Fruit fly (Drosophila melanogaster): ENCODE data around the gene CG6766.
A peak's percentile ranks its signal among the peaks of the same experiment; 100 is the strongest.

The CG6766 gene

DNA sequence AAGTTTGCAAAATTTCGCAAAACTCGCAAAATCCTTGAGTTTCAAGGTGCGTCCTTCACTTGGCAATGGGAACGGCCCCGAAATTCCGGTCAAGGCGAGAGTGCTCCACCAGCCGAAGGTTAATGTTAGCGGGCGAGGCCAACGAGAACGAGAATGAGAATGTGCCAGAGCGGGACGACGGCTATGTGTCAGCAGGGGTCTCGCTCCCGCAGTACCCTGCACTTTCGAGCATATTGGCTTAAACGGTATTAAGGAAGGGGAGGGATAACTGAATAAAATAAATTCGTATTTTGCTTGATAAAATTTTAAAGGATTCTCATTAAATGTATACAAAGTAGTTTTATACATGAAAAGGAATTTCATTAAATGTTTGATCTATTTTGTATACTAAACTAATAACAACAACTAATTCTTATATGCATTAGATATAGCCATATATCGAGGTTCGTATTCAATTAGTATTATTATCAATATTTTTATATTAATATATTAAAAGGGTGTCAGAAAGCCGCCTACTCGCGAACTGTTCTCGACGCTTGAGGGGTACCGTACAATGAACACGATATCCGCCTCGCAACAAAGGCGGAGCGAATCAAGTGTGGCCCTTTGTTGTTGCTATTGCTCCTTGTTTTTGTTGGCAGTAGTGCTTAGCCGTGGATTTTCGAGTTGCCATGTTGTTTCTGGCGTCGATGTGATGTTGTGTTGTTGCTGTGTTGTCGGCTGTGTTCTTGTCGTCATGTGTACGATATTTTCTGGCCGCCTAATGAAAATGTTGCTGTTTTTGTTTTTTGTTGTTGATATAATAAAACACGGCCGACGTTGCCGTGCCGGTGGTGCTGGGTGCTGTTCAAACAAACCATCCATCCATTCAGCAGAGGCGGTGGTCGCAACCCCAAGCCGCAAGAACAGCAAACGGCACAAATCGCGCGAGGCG is 33.8 kb downstream of the CG6766 start (continued):
- peak; percentile 95 for TF ChIP-seq CG3032 (tag; optimal IDR thresholded peaks at IDR 0.05)
- peak; percentile 83 for TF ChIP-seq CG3919 (GFP tag; optimal IDR thresholded peaks at IDR 0.05)
- TF ChIP-seq Sox15 (GFP tag; optimal IDR thresholded peaks at IDR 0.05): peak; percentile 78
- no peak for TF ChIP-seq CG15336 (GFP tag; IDR thresholded peaks at IDR 0.05)
- TF ChIP-seq pdm3 (GFP tag; optimal IDR thresholded peaks at IDR 0.05): peak; percentile 78
- peak; percentile 88 for TF ChIP-seq CG16779 (tag; optimal IDR thresholded peaks at IDR 0.05)
- peak; percentile 96 for TF ChIP-seq Eip78C (GFP tag)
- TF ChIP-seq CG10669 (GFP tag; optimal IDR thresholded peaks at IDR 0.05): peak; percentile 86
- TF ChIP-seq OdsH (GFP tag; optimal IDR thresholded peaks at IDR 0.05): peak; percentile 90
- TF ChIP-seq Hr4 (GFP tag; optimal IDR thresholded peaks at IDR 0.05): peak; percentile 69
- no peak for TF ChIP-seq Eip93F (GFP tag; optimal IDR thresholded peaks at IDR 0.05)
- no peak for TF ChIP-seq Gug (GFP tag; IDR thresholded peaks at IDR 0.05)
- peak; percentile 90 for TF ChIP-seq spab (GFP tag; optimal IDR thresholded peaks at IDR 0.05)
- TF ChIP-seq Met (GFP tag; optimal IDR thresholded peaks at IDR 0.05): peak; percentile 74
- TF ChIP-seq CG7368 (GFP tag; optimal IDR thresholded peaks at IDR 0.05): peak; percentile 81
- peak; percentile 24 to 94 for TF ChIP-seq salr (GFP tag; optimal IDR thresholded peaks at IDR 0.05)
- peak; percentile 70 for TF ChIP-seq Hr39 (GFP tag; optimal IDR thresholded peaks at IDR 0.05)
- peak; percentile 93 for TF ChIP-seq CG32006 (GFP tag; optimal IDR thresholded peaks at IDR 0.05)
- TF ChIP-seq CG6163 (GFP tag; IDR thresholded peaks at IDR 0.05): no peak
- peak; percentile 59 for TF ChIP-seq Ets21C (GFP tag; optimal IDR thresholded peaks at IDR 0.05)
- peak; percentile 79 for TF ChIP-seq topi (GFP tag; optimal IDR thresholded peaks at IDR 0.05)
- peak; percentile 85 for TF ChIP-seq CG6792 (GFP tag; optimal IDR thresholded peaks at IDR 0.05)
- no peak for TF ChIP-seq vri (GFP tag; optimal IDR thresholded peaks at IDR 0.05)
- TF ChIP-seq lz (GFP tag; optimal IDR thresholded peaks at IDR 0.05): peak; percentile 77

DNA sequence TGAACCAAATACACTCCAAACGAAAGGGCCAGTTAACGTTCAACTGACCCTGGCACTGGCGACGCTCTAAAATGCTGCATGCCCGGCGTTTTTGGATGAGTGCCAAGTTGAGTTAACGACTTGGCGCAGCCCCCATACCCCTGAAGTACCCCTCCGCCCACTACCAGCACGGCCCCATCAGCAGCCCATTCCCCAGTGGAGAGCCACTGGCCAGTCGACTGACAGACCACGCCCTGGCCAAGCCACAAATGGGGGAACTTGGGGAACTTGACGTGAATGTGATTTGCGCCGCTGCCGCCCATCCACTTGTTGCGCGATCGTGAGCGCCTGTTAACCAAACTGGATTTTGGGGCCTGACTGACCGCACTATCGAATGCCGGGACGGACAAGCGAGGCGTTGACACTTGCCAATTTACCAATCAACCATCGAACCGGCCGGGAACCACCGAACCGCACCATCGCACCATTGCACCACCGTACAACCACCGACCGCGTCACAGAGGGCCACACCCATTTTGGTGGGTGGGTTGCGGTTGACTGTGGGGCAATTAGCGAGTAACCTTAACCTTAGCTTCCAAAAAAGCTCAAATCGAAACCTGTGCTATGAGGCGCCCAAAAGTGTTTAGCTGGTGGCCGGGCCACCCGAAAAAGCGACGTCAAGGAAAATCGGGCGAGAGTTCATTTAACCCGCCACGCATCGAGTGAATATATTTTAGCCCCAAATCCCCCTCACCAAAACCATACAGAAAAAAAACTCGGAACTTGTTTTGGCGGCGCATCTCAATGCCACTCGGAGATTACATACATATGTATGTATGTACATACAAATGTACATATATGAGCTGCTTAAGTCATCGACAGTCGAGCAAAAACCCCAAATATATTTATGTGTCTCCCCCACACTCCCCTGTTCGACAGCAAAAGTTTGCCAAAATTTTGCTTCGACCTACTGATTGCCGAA is 34.8 kb downstream of the CG6766 start:
- TF ChIP-seq Eip78C (GFP tag) (peak; percentile 56), pdm3 (GFP tag; optimal IDR thresholded peaks at IDR 0.05) (no peak), Blimp-1 (GFP tag; optimal IDR thresholded peaks at IDR 0.05) (peak; percentile 81), CG8119 (GFP tag; IDR thresholded peaks at IDR 0.05) (no peak), dsx (GFP tag; optimal IDR thresholded peaks at IDR 0.05; ENCODE audit: poor library complexity, severe bottlenecking) (peak; percentile 80), svp (GFP tag) (peak; percentile 93), CG1621 (tag; optimal IDR thresholded peaks at IDR 0.05) (peak; percentile 75), CG6854 (GFP tag; optimal IDR thresholded peaks at IDR 0.05) (peak; percentile 55), CG6276 (GFP tag; optimal IDR thresholded peaks at IDR 0.05) (peak; percentile 14)

DNA sequence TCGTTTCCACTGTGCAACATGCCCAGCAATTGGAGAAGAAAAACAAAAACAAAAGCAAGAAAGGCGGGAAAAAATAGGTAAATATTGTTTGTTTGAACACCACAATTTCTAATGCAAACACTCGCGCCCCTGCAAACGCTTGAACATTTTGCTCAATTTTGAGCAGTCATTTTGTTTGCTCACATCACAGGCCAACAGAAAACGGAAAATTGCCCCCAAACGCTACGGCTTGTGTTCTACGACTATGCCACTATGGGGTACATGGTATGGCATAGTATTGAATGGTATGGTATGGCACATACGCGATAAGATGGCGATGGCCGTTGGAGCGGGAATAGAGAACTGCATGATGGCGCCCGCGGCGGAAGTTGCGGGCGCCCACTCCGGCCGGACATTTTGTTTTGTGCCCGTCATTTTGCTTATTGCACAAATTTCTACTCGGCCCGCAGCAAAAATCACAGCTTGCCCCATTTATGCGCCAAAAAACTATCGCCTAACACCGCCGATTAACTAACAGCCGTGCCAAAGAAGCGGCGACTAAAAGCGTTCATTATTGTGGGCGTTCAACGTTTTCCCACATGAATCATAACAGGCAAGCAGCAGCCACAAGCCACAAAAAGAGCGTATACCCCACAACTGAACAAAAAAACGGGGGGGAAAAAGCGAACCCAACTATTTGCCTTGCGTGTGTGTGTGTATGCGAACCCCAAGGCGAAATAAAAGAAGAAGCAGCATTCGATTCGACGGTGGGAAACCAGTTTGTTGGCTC is 36.1 kb downstream of the CG6766 start:
- peak; percentile 13 for TF ChIP-seq CG32006 (GFP tag; optimal IDR thresholded peaks at IDR 0.05)
- TF ChIP-seq salr (GFP tag; optimal IDR thresholded peaks at IDR 0.05): peak; percentile 4 to 11
- peak; percentile 28 for TF ChIP-seq CG6276 (GFP tag; optimal IDR thresholded peaks at IDR 0.05)
- TF ChIP-seq Sox102F (GFP tag; optimal IDR thresholded peaks at IDR 0.05): no peak
- no peak for TF ChIP-seq Hr4 (GFP tag; optimal IDR thresholded peaks at IDR 0.05)
- TF ChIP-seq CG6163 (GFP tag; IDR thresholded peaks at IDR 0.05): no peak
- peak; percentile 3 for TF ChIP-seq acj6 (GFP tag; optimal IDR thresholded peaks at IDR 0.05)
- peak; percentile 32 for TF ChIP-seq CG6808 (GFP tag; optimal IDR thresholded peaks at IDR 0.05)
- TF ChIP-seq dsx (GFP tag; optimal IDR thresholded peaks at IDR 0.05; ENCODE audit: poor library complexity, severe bottlenecking): peak; percentile 57
- TF ChIP-seq CG10669 (GFP tag; optimal IDR thresholded peaks at IDR 0.05): peak; percentile 9
- no peak for TF ChIP-seq CG34406 (GFP tag; optimal IDR thresholded peaks at IDR 0.05)
- TF ChIP-seq fd59A (GFP tag; optimal IDR thresholded peaks at IDR 0.05): peak; percentile 38
- peak; percentile 22 for TF ChIP-seq svp (GFP tag)
- TF ChIP-seq CG10631 (GFP tag; optimal IDR thresholded peaks at IDR 0.05): peak; percentile 48
- TF ChIP-seq pdm3 (GFP tag; optimal IDR thresholded peaks at IDR 0.05): peak; percentile 22
- peak; percentile 99 for TF ChIP-seq CG1621 (tag; optimal IDR thresholded peaks at IDR 0.05)
- peak; percentile 17 for TF ChIP-seq CG6792 (GFP tag; optimal IDR thresholded peaks at IDR 0.05)
- TF ChIP-seq net (GFP tag; optimal IDR thresholded peaks at IDR 0.05): peak; percentile 18
- TF ChIP-seq Eip78C (GFP tag): peak; percentile 30
- TF ChIP-seq spab (GFP tag; optimal IDR thresholded peaks at IDR 0.05): no peak
- peak; percentile 99 for TF ChIP-seq fkh (GFP tag; optimal IDR thresholded peaks at IDR 0.05)
- TF ChIP-seq Lpt (GFP tag; optimal IDR thresholded peaks at IDR 0.05): peak; percentile 1
- peak; percentile 15 for TF ChIP-seq Eip75B (GFP tag; optimal IDR thresholded peaks at IDR 0.05)
